Worm (Caenorhabditis elegans): Measurements from ENCODE around the gene exo-1.

Gene exo-1

ce11 chrIII:13455816-13456215 is 32.5 kb downstream of the exo-1 start (continued):
- no peak for TF ChIP-seq ceh-8 (GFP tag; optimal IDR thresholded peaks at IDR 0.05)
- TF ChIP-seq nhr-77 (tag; optimal IDR thresholded peaks at IDR 0.05): no peak
- no peak for TF ChIP-seq snpc-4 (tag; optimal IDR thresholded peaks at IDR 0.05)
- TF ChIP-seq nhr-12 (tag; optimal IDR thresholded peaks at IDR 0.05): no peak
- TF ChIP-seq unc-130 (tag; optimal IDR thresholded peaks at IDR 0.05): no peak
- peak; percentile 35; the same call in 1 of the 2 replicates for TF ChIP-seq isw-1 (GFP tag; IDR thresholded peaks at IDR 0.05)
- TF ChIP-seq sptf-1 (tag; optimal IDR thresholded peaks at IDR 0.05): no peak
- TF ChIP-seq vab-15 (tag; optimal IDR thresholded peaks at IDR 0.05): no peak
- no peak for TF ChIP-seq efl-3 (GFP tag; optimal IDR thresholded peaks at IDR 0.05)
- TF ChIP-seq C04F5.9 (tag; optimal IDR thresholded peaks at IDR 0.05): no peak
- TF ChIP-seq elt-3 (tag; optimal IDR thresholded peaks at IDR 0.05): no peak

DNA sequence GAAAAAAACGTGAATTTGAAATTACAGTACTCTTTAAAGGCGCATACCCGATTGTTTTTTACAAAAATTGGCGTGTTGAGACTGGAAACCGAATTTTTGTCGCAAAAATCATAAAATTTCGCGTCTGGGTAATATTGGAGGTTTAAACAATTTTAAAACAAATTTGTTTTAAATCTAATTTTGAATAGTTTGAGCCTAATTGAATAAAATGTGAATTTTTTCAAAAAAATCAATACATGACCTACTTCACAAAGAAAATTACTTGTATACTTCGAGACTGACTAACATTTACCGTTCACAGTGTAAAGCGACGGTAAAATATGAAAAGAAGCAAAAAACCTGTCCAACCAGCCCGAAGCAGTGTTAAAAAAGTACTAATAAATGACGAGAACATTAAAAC is 34.0 kb downstream of the exo-1 start:
- no peak for TF ChIP-seq snpc-4 (tag; optimal IDR thresholded peaks at IDR 0.05)
- TF ChIP-seq tlp-1 (tag; optimal IDR thresholded peaks at IDR 0.05): no peak
- TF ChIP-seq xbp-1 (tag; optimal IDR thresholded peaks at IDR 0.05): no peak
- TF ChIP-seq unc-98 (GFP tag; IDR thresholded peaks at IDR 0.05): no peak
- no peak for TF ChIP-seq ceh-8 (GFP tag; optimal IDR thresholded peaks at IDR 0.05)
- no peak for TF ChIP-seq ama-1 (optimal IDR thresholded peaks at IDR 0.05)
- no peak for TF ChIP-seq ztf-11 (tag; optimal IDR thresholded peaks at IDR 0.05)
- TF ChIP-seq ces-1 (GFP tag; optimal IDR thresholded peaks at IDR 0.05): no peak
- TF ChIP-seq ceh-90 (tag; optimal IDR thresholded peaks at IDR 0.05): no peak
- TF ChIP-seq efl-1 (optimal IDR thresholded peaks at IDR 0.05): no peak
- TF ChIP-seq efl-1 (GFP tag; optimal IDR thresholded peaks at IDR 0.05 in 1 of 2): no peak
- no peak for TF ChIP-seq irx-1 (tag; optimal IDR thresholded peaks at IDR 0.05)
- TF ChIP-seq ceh-82 (tag; optimal IDR thresholded peaks at IDR 0.05): no peak
- TF ChIP-seq lin-39 (tag; optimal IDR thresholded peaks at IDR 0.05): no peak
- no peak for TF ChIP-seq lin-35 (GFP tag; optimal IDR thresholded peaks at IDR 0.05)
- TF ChIP-seq dsc-1 (tag; optimal IDR thresholded peaks at IDR 0.05): no peak
- no peak for TF ChIP-seq aly-2 (tag; optimal IDR thresholded peaks at IDR 0.05)
- TF ChIP-seq zag-1 (tag; optimal IDR thresholded peaks at IDR 0.05): no peak
- no peak for TF ChIP-seq lsy-2 (tag; optimal IDR thresholded peaks at IDR 0.05)
- no peak for TF ChIP-seq elt-2 (tag; optimal IDR thresholded peaks at IDR 0.05)
- TF ChIP-seq unc-86 (tag; optimal IDR thresholded peaks at IDR 0.05): no peak

- TF ChIP-seq fkh-4 (tag; optimal IDR thresholded peaks at IDR 0.05; ENCODE audit: borderline replicate concordance): no peak
- no peak for TF ChIP-seq fos-1 (tag; optimal IDR thresholded peaks at IDR 0.05)
- TF ChIP-seq nhr-76 (tag; optimal IDR thresholded peaks at IDR 0.05): no peak
- no peak for TF ChIP-seq pag-3 (tag; optimal IDR thresholded peaks at IDR 0.05; ENCODE audit: borderline replicate concordance, insufficient read depth)
- no peak for TF ChIP-seq ztf-4 (tag; optimal IDR thresholded peaks at IDR 0.05)
- TF ChIP-seq snpc-4 (tag; optimal IDR thresholded peaks at IDR 0.05): no peak
These were observed 35.8 kb downstream of the exo-1 start, which contains the start of gene tag-164 for ce11 chrIII:13458978-13459596. TSS of gene tag-164 (plus strand) at chrIII:13459546.

DNA sequence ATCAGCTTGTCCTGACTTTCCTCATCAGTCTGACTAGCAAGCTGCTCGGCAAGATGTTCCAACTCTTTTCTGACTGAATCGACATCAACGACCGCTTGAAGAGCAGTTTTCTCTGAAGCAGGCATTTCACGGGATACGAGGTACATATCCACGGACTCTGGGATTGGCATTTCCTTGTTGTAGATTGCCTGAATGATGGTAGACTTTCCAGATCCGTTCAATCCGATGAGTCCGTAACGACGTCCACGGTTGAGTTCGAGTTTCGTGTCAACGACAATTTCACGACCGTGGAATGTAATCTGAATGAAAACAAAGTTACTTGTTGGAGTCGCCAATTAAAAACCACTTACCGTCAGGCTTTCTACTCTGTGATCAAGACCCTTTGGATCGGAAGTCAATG is 38.2 kb downstream of the exo-1 start:
- no peak for TF ChIP-seq pax-3 (tag; optimal IDR thresholded peaks at IDR 0.05)
- no peak for TF ChIP-seq fkh-8 (tag; optimal IDR thresholded peaks at IDR 0.05)
- peak; percentile 67 for TF ChIP-seq nhr-85 (tag)
- TF ChIP-seq nhr-11 (tag; optimal IDR thresholded peaks at IDR 0.05): no peak
- TF ChIP-seq nhr-90 (tag; optimal IDR thresholded peaks at IDR 0.05; ENCODE audit: poor library complexity): no peak
- no peak for TF ChIP-seq efl-1 (optimal IDR thresholded peaks at IDR 0.05)
- peak in 1 of 2 experiments; percentile 61 for TF ChIP-seq efl-1 (GFP tag; optimal IDR thresholded peaks at IDR 0.05 in 1 of 2)
